Fruit fly (Drosophila melanogaster) S2 (cell line): Measurements from ENCODE around the gene Adgf-C.

ENCODE experiments used
- CG8478 ChIP-seq: fragments of >200 bp; optimal IDR thresholded peaks from 2 replicates; lab custom pipeline; 2018
- CTCF ChIP-seq, 2 experiments: fragments of >200 bp; optimal IDR thresholded peaks; 2 replicates each; lab custom pipeline; 2018

DNA sequence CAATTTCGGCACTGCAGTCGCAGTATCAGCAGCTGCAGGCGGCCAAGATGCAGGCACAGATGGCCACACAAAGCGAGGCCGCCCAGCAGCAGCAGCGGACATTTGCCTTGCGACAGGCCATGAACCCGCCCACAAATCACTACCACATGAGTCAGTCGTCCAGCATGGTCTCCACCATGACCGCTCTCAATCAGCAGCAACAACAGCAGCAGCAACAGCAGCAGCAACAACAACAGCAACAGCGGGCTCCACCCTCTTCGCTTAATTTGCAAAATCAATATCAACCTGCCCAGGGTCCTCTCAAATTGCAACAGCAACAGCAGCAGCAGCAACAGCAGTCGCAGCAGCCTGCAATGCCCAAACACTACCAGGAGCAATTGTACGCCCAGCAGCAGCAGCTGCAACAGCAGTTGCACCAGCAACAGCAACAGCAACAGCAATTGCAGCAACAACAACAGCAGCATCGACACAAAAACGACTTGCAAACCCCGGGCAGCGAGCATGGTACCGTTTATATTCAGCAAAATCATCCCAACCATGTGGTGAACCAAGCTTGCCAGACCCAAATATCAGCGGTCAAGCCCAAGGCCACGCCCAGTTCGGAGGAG, 39.6 kb downstream of the Adgf-C start:
- no peak for TF ChIP-seq CG8478 (lab: Kevin White, UChicago)
- no peak for TF ChIP-seq CTCF (optimal IDR thresholded peaks at IDR 0.05; lab: Kevin White, UChicago)
